Fruit fly (Drosophila melanogaster): ENCODE measurements around the gene Efa6.

Gene Efa6

DNA sequence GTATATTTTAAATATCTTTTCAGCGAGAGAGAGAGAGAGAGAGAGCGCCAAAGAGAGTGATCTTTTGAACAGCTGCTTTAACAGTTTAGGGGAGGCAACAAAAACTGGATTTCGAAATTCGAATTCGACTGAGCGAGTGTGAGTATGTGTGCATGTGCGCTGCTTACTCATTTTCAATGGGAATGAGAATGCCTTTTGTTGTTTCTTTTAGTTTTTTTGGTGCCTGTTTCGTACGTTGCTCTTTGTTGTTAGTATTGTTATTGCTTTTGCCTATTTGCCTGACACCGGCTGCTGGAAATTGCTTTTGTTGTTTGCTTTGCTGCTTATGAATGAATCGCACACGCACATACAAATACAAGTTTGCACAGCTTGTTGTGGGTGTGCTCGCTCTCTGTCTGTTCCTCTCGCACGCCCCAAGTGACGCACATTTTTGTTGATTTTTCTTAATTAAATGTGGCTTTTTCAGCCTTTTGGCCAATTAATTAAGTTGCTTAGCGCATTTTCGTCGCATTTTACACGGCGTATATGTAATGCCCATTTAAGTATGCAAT lies 39.4 kb downstream of the Efa6 start (continued):
- TF ChIP-seq dmrt99B (tag; optimal IDR thresholded peaks at IDR 0.05), result peak; percentile 47
- TF ChIP-seq C15 (GFP tag; IDR thresholded peaks at IDR 0.05), result no peak
- no peak for TF ChIP-seq inv (GFP tag; IDR thresholded peaks at IDR 0.05; ENCODE audit: partially characterized antibody)
- TF ChIP-seq Adf1 (GFP tag; IDR thresholded peaks at IDR 0.05), result peak; percentile 63
- peak; percentile 56 for TF ChIP-seq lbe (GFP tag; optimal IDR thresholded peaks at IDR 0.05)
- peak; percentile 61 for TF ChIP-seq CG11398 (GFP tag; optimal IDR thresholded peaks at IDR 0.05)

DNA sequence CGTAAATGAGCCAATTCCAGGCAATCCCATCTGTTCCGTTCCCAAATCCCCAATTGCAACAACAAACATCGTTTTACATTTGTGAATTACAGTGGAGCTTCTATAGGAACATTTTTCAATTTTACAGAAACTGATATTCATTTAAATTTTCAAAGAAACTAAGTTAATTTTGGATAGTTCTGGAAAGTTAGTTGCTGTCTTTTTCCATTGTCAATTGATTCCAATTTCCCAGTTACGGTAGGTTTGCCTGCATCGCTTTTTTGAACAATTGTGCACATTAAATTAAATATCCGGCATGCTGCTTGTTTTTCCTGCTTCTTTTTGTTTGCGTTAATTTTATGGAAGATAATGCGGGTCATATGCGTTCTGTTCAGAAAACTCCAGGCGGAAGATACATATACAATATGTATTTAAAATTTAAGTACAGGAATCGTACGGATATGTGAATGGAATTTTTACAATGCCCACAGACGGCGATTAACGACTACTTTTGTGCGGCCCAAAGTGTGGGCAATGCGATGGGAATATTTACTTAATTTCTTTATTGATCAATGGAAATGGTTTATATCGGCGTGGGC lies 40.5 kb downstream of the Efa6 start:
- TF ChIP-seq dysf (GFP tag; IDR thresholded peaks at IDR 0.05) (0 out of 3 replicates have a peak, but pooled peaks have one; percentile 35), Ravus (GFP tag; IDR thresholded peaks at IDR 0.05) (no peak), klu (GFP tag; IDR thresholded peaks at IDR 0.05) (no peak), HLHmδ (GFP tag; optimal IDR thresholded peaks at IDR 0.05) (no peak), CG14667 (GFP tag; IDR thresholded peaks at IDR 0.05) (no peak), CG14014 (GFP tag; IDR thresholded peaks at IDR 0.05) (peak; percentile 55; the same call in 1 of the 2 replicates), fu2 (GFP tag; optimal IDR thresholded peaks at IDR 0.05) (peak; percentile 2), gro (GFP tag; optimal IDR thresholded peaks at IDR 0.05) (no peak), Pdp1 (GFP tag; optimal IDR thresholded peaks at IDR 0.05) (peak in 1 of 2 experiments; percentile 1), Meics (GFP tag; optimal IDR thresholded peaks at IDR 0.05) (no peak), Hr78 (GFP tag; optimal IDR thresholded peaks at IDR 0.05) (no peak), corto (GFP tag; optimal IDR thresholded peaks at IDR 0.05) (no peak), disco-r (GFP tag; optimal IDR thresholded peaks at IDR 0.05) (no peak), CG6791 (GFP tag; IDR thresholded peaks at IDR 0.05; ENCODE audit: partially characterized antibody) (no peak), lab (GFP tag; optimal IDR thresholded peaks at IDR 0.05) (peak; percentile 33), p53 (GFP tag; optimal IDR thresholded peaks at IDR 0.05) (no peak), dpn (GFP tag; optimal IDR thresholded peaks at IDR 0.05) (peak; percentile 31 to 32), Atf3 (GFP tag; optimal IDR thresholded peaks at IDR 0.05) (no peak), repo (GFP tag; optimal IDR thresholded peaks at IDR 0.05) (no peak), mld (GFP tag; IDR thresholded peaks at IDR 0.05; ENCODE audit: partially characterized antibody) (no peak), Ets97D (GFP tag; optimal IDR thresholded peaks at IDR 0.05) (no peak), CG14441 (GFP tag; IDR thresholded peaks at IDR 0.05) (peak; percentile 49; the same call in 1 of the 2 replicates), Deaf1 (tag; optimal IDR thresholded peaks at IDR 0.05) (no peak), CG9876 (GFP tag; optimal IDR thresholded peaks at IDR 0.05) (no peak), CG7372 (GFP tag; IDR thresholded peaks at IDR 0.05) (no peak), CG10431 (GFP tag; optimal IDR thresholded peaks at IDR 0.05) (no peak), B-H2 (GFP tag; optimal IDR thresholded peaks at IDR 0.05) (no peak), Fer2 (tag; optimal IDR thresholded peaks at IDR 0.05) (no peak), pho (GFP tag; optimal IDR thresholded peaks at IDR 0.05) (no peak), ci (GFP tag; IDR thresholded peaks at IDR 0.05) (0 out of 3 replicates have a peak, but pooled peaks have one; percentile 42), D19A (tag; optimal IDR thresholded peaks at IDR 0.05) (no peak), CG15696 (tag; optimal IDR thresholded peaks at IDR 0.05) (no peak), CG9797 (GFP tag; optimal IDR thresholded peaks at IDR 0.05) (no peak), Oli (tag; optimal IDR thresholded peaks at IDR 0.05) (peak; percentile 39), Xrp1 (GFP tag; IDR thresholded peaks at IDR 0.05) (no peak), pnt (GFP tag; optimal IDR thresholded peaks at IDR 0.05) (no peak), Dip3 (GFP tag; optimal IDR thresholded peaks at IDR 0.05) (peak; percentile 7), bbx (GFP tag; IDR thresholded peaks at IDR 0.05; ENCODE audit: partially characterized antibody) (no peak), CG3847 (GFP tag; IDR thresholded peaks at IDR 0.05) (peak; percentile 32; the same call in 1 of the 2 replicates), sim (GFP tag; IDR thresholded peaks at IDR 0.05) (no peak), sens-2 (GFP tag; IDR thresholded peaks at IDR 0.05) (no peak), Dip2 (GFP tag; IDR thresholded peaks at IDR 0.05) (no peak), gsb (GFP tag; IDR thresholded peaks at IDR 0.05) (no peak)
